Worm (Caenorhabditis elegans): ENCODE data around the gene sri-31.

ce11 chrII:3045422-3045821 is 5.4 kb upstream of the sri-31 start:
- TF ChIP-seq nhr-25 (tag; optimal IDR thresholded peaks at IDR 0.05) (no peak), nhr-12 (tag; optimal IDR thresholded peaks at IDR 0.05) (no peak), lin-13 (GFP tag; optimal IDR thresholded peaks at IDR 0.05) (no peak), nhr-21 (tag; optimal IDR thresholded peaks at IDR 0.05) (no peak), ztf-11 (tag; optimal IDR thresholded peaks at IDR 0.05) (no peak), fos-1 (tag; optimal IDR thresholded peaks at IDR 0.05) (no peak), snpc-4 (tag; optimal IDR thresholded peaks at IDR 0.05) (no peak), nhr-23 (tag; optimal IDR thresholded peaks at IDR 0.05) (no peak), ama-1 (optimal IDR thresholded peaks at IDR 0.05) (no peak), nhr-77 (tag; optimal IDR thresholded peaks at IDR 0.05) (no peak)
